Worm (Caenorhabditis elegans): Measurements from ENCODE around the gene EGAP4.1.
"Not testable (repeated sequence)": the region's sequence is repeated elsewhere in the genome, so short reads cannot be mapped to it uniquely, and the experiment has no call there.

EGAP4.1 gene

DNA sequence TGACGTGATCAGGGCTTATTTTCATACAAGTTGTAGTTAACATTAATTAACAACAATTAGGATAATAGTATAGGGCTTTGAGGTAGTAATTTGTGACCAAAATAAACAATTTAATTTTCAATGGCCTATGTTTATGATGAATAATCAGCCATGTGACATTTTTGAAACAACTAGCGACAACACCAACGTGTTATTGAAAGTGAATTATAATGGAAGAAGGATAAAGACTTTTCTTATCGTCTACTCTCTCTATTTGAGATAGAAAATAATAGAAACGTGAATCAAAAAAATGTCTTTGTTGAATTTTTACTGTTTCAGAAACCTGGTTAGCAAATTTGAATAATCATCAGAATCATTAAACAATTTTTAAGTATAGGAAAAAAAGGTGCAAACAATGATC, 10.6 kb upstream of the EGAP4.1 start:
- TF ChIP-seq unc-86 (tag; optimal IDR thresholded peaks at IDR 0.05) = no peak
- TF ChIP-seq gmeb-2 (tag; optimal IDR thresholded peaks at IDR 0.05) = no peak

DNA sequence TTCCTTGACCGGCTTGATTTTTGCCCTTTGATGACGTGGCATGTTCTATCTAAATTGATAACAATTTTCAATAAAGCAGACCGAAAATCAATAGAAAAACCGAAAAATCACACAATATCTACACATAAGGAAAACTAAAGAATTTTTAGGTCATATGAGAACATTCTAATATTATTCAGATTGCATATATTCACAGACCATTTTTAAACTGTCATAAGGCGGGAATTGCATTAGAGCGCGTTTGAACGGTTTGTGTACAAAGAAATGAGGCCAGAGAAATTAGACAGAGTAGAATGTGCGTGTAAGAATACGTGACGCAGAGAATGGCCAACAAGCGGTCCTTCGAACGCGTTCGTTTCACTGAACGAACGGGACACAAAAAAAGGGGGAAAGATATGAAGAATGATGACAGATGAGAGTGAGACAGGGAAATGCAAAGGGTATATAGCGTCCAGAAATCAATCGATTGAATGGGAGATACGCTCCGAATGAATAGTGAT, 9.8 kb upstream of the EGAP4.1 start, which contains the start of gene M02D8.3:
M02D8.3 (minus strand) TSS at position 51 of the 500 bp plus-strand sequence.
- TF ChIP-seq ceh-22 (tag; optimal IDR thresholded peaks at IDR 0.05) (no peak), unc-86 (tag; optimal IDR thresholded peaks at IDR 0.05) (peak; percentile 53), elt-2 (tag; optimal IDR thresholded peaks at IDR 0.05) (peak; percentile 7), hlh-8 (tag; optimal IDR thresholded peaks at IDR 0.05) (no peak), Y22D7AL.16 (tag; optimal IDR thresholded peaks at IDR 0.05) (no peak), pha-4 (tag; optimal IDR thresholded peaks at IDR 0.05) (peak; percentile 22), unc-42 (tag; optimal IDR thresholded peaks at IDR 0.05) (peak; percentile 2), unc-55 (GFP tag; optimal IDR thresholded peaks at IDR 0.05) (peak; percentile 87), ref-2 (tag; optimal IDR thresholded peaks at IDR 0.05) (peak; percentile 60), eyg-1 (tag; optimal IDR thresholded peaks at IDR 0.05) (no peak), ceh-31 (tag; optimal IDR thresholded peaks at IDR 0.05) (peak; percentile 50), nhr-232 (tag; optimal IDR thresholded peaks at IDR 0.05) (no peak), madf-2 (tag; optimal IDR thresholded peaks at IDR 0.05) (no peak), tbx-7 (tag; optimal IDR thresholded peaks at IDR 0.05) (no peak), sdc-2 (tag; optimal IDR thresholded peaks at IDR 0.05) (peak; percentile 60), hlh-15 (tag; optimal IDR thresholded peaks at IDR 0.05) (no peak), nfya-1 (tag; optimal IDR thresholded peaks at IDR 0.05) (peak; percentile 55), ceh-34 (tag; optimal IDR thresholded peaks at IDR 0.05) (peak; percentile 8), hlh-30 (tag; optimal IDR thresholded peaks at IDR 0.05; ENCODE audit: insufficient read depth) (peak; percentile 84)

DNA sequence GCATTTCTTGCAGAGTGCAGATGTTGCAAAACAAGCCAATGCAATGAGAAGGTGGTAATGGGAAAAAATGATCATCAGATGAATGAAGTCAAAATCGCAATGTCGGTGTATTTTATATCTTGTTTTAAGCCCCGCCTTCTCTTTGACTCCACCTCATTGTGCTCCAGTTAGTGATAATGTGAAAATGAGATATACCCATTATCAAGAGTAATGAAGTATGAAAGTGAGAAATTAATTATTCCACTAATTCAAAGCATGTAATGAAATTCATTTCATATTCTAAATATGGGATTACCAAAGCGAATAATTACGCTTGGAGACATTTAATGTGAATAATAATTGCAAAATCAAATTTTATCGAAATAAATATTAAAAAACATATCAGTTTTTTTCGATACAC, 4.6 kb upstream of the EGAP4.1 start, which contains the start of gene M02D8.6:
M02D8.6 (minus strand) TSS at position 101 of the 400 bp plus-strand sequence.
- TF ChIP-seq odd-2, ceh-48, elt-4 (tag; optimal IDR thresholded peaks at IDR 0.05): not testable (repeated sequence)

DNA sequence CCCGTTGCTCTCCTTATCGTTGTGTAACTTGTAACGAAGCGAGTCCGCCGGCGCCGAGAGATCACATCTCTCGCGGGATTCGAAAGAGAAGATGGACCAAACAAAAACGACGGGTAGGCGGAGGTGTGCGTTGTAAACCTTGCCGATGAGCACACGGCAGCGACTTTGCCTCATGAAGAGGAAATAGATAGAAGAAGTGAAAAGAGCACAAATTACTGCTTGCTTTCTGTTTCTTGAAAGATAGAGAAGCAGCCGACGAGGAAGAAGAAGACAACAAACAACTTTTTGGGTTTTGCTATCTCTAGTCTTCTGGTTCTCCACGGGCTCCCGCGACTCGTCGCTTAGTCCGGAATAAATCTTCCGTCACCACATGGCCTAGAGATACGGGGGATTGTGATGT, 3.4 kb downstream of the EGAP4.1 start:
- TF ChIP-seq ceh-34 (tag; optimal IDR thresholded peaks at IDR 0.05) (peak; percentile 32), pqm-1 (tag; optimal IDR thresholded peaks at IDR 0.05) (no peak), che-1 (tag; optimal IDR thresholded peaks at IDR 0.05) (no peak), nfya-1 (tag; optimal IDR thresholded peaks at IDR 0.05) (peak; percentile 25), pat-9 (tag; optimal IDR thresholded peaks at IDR 0.05) (peak; percentile 40), hlh-30 (tag; optimal IDR thresholded peaks at IDR 0.05; ENCODE audit: insufficient read depth) (no peak), syd-9 (tag; optimal IDR thresholded peaks at IDR 0.05) (peak; percentile 2), pros-1 (tag; optimal IDR thresholded peaks at IDR 0.05) (no peak), rnt-1 (tag; optimal IDR thresholded peaks at IDR 0.05) (peak; percentile 90), ceh-18 (tag; optimal IDR thresholded peaks at IDR 0.05) (peak; percentile 97), hlh-6 (tag; optimal IDR thresholded peaks at IDR 0.05) (no peak), nhr-11 (tag; optimal IDR thresholded peaks at IDR 0.05) (no peak), hlh-8 (tag; optimal IDR thresholded peaks at IDR 0.05) (peak; percentile 17), tbx-2 (tag; optimal IDR thresholded peaks at IDR 0.05) (peak; percentile 43)

DNA sequence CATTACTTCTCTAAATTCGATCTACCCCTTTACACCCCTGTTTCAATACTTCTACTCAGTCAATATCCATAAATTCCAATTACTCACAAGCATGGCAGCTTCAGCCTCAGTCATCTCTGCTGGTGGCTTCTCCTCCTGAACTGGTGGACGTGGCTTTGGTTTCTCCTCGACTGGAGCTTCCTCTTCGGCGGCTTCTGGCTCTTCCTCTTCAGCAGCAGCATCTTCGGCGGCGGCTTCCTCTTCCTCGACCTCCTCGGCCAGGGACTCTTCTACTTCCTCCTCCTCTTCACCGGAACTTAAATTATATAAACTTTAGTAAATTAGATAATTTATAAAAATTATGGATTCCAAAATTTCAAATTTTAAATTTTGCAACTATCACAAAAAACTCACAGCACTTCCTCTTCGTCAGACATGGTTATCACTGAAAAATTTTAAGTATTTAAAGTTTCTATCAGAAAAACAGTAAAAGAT, 4.0 kb downstream of the EGAP4.1 start, which contains the start of gene tnt-2:
tnt-2 (minus strand) TSS at position 424 of the 474 bp plus-strand sequence.
- no peak for TF ChIP-seq pat-9 (tag; optimal IDR thresholded peaks at IDR 0.05)
- TF ChIP-seq ceh-14 (tag; optimal IDR thresholded peaks at IDR 0.05) = no peak
- TF ChIP-seq dmd-4 (tag; optimal IDR thresholded peaks at IDR 0.05; ENCODE audit: borderline replicate concordance) = no peak
- TF ChIP-seq lim-6 (tag; optimal IDR thresholded peaks at IDR 0.05) = no peak
- no peak for TF ChIP-seq ceh-9 (tag; optimal IDR thresholded peaks at IDR 0.05)
- no peak for TF ChIP-seq ets-4 (tag; optimal IDR thresholded peaks at IDR 0.05)
- no peak for TF ChIP-seq Y22D7AL.16 (tag; optimal IDR thresholded peaks at IDR 0.05)
- TF ChIP-seq hlh-13 (GFP tag; optimal IDR thresholded peaks at IDR 0.05) = no peak

Measured in whole organism, late embryonic.